Worm (Caenorhabditis elegans): ENCODE measurements around the gene T22B7.3.

DNA sequence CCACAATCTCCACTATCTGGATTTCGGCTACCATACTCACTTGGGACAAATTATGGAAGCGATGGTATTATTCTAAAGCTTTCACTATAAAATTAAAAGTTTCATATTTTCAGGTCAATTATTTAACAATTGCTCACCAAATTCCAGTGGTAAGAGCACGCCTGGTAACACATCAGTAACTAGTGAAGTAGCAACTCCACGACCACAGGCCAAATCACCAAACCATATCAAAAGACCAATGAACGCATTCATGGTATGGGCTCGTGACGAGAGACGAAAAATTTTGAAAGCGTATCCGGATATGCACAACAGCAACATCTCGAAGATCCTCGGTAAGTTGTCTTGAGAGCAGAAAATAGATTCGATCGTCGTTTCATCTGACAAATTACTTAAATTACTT, 25.4 kb downstream of the T22B7.3 start:
- TF ChIP-seq ceh-82 (tag; optimal IDR thresholded peaks at IDR 0.05) (no peak), mab-5 (tag; optimal IDR thresholded peaks at IDR 0.05) (no peak), lin-11 (tag; optimal IDR thresholded peaks at IDR 0.05) (no peak), ZK546.5 (tag; optimal IDR thresholded peaks at IDR 0.05) (no peak), ztf-4 (tag; optimal IDR thresholded peaks at IDR 0.05) (no peak), dmd-4 (tag; optimal IDR thresholded peaks at IDR 0.05) (no peak), nhr-237 (tag; optimal IDR thresholded peaks at IDR 0.05) (no peak), skn-1 (tag; optimal IDR thresholded peaks at IDR 0.05) (no peak), sma-3 (GFP tag; optimal IDR thresholded peaks at IDR 0.05) (no peak), lsy-2 (tag; optimal IDR thresholded peaks at IDR 0.05) (no peak), ceh-16 (tag; optimal IDR thresholded peaks at IDR 0.05) (no peak), unc-62 (GFP tag; optimal IDR thresholded peaks at IDR 0.05) (no peak), unc-55 (GFP tag; optimal IDR thresholded peaks at IDR 0.05) (no peak), nhr-77 (tag; optimal IDR thresholded peaks at IDR 0.05) (no peak)
